Fruit fly (Drosophila melanogaster): ENCODE data around the gene SH3PX1.

Gene SH3PX1

DNA sequence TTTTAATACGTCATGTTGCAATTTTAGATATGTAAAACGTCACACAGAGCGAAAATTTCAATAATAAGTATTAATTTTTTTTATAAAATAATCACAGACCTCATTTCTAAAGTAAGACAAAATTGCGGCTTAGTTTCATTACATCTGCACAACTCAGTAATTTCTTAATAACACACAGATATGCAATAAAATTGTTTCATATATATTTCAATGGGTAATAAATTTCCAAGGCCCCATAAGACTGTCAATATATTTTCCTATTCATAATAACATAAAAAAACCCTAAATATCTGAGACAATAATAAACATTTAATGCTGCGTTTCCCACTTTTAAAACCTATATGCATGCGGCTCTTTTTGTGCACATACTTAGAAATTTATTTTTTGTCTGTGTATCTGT lies 18.0 kb downstream of the SH3PX1 start (continued):
- TF ChIP-seq grau (tag; optimal IDR thresholded peaks at IDR 0.05), result peak; percentile 64
- no peak; the same call in 1 of the 2 replicates for TF ChIP-seq Atf6 (GFP tag; IDR thresholded peaks at IDR 0.05)
- TF ChIP-seq CG7556 (GFP tag; optimal IDR thresholded peaks at IDR 0.05), result peak; percentile 66
- no peak for TF ChIP-seq bigmax (GFP tag; optimal IDR thresholded peaks at IDR 0.05)
- TF ChIP-seq CG4424 (GFP tag; optimal IDR thresholded peaks at IDR 0.05), result peak; percentile 14
- TF ChIP-seq stwl (tag; optimal IDR thresholded peaks at IDR 0.05), result no peak
- TF ChIP-seq CG12219 (GFP tag; optimal IDR thresholded peaks at IDR 0.05), result no peak
- TF ChIP-seq CG12071 (GFP tag; optimal IDR thresholded peaks at IDR 0.05), result no peak
- no peak for TF ChIP-seq dmrt11E (tag; optimal IDR thresholded peaks at IDR 0.05)
- no peak for TF ChIP-seq CG7963 (GFP tag; IDR thresholded peaks at IDR 0.05; ENCODE audit: partially characterized antibody)
- TF ChIP-seq bcd (GFP tag; optimal IDR thresholded peaks at IDR 0.05), result peak; percentile 44
- TF ChIP-seq CG11695 (GFP tag; IDR thresholded peaks at IDR 0.05), result 0 out of 3 replicates have a peak, but pooled peaks have one; percentile 33
- TF ChIP-seq CG17802 (tag; optimal IDR thresholded peaks at IDR 0.05), result no peak
- TF ChIP-seq ase (GFP tag; IDR thresholded peaks at IDR 0.05), result no peak
- TF ChIP-seq Meics (GFP tag; optimal IDR thresholded peaks at IDR 0.05), result peak; percentile 41
- TF ChIP-seq cad (GFP tag; optimal IDR thresholded peaks at IDR 0.05), result no peak
- TF ChIP-seq CG15269 (tag; optimal IDR thresholded peaks at IDR 0.05), result peak; percentile 67
- no peak for TF ChIP-seq wdn (GFP tag; IDR thresholded peaks at IDR 0.05)
- no peak for TF ChIP-seq MTF-1 (GFP tag; optimal IDR thresholded peaks at IDR 0.05; ENCODE audit: borderline replicate concordance)
- TF ChIP-seq ind (GFP tag; optimal IDR thresholded peaks at IDR 0.05), result no peak
- no peak for TF ChIP-seq CG3847 (GFP tag; IDR thresholded peaks at IDR 0.05)
- TF ChIP-seq HLH3B (GFP tag; IDR thresholded peaks at IDR 0.05), result no peak
- TF ChIP-seq Antp (GFP tag; optimal IDR thresholded peaks at IDR 0.05), result no peak
- TF ChIP-seq CG17359 (tag; optimal IDR thresholded peaks at IDR 0.05), result peak; percentile 47
- TF ChIP-seq Gsc (GFP tag; IDR thresholded peaks at IDR 0.05), result no peak
- TF ChIP-seq CG2678 (tag; optimal IDR thresholded peaks at IDR 0.05), result peak; percentile 74
- TF ChIP-seq CTCF (GFP tag; optimal IDR thresholded peaks at IDR 0.05), result no peak
- TF ChIP-seq CG4730 (GFP tag; IDR thresholded peaks at IDR 0.05), result no peak
- no peak for TF ChIP-seq Kr (GFP tag; optimal IDR thresholded peaks at IDR 0.05)
- no peak for TF ChIP-seq CG43689 (GFP tag; IDR thresholded peaks at IDR 0.05)
- no peak for TF ChIP-seq CG13296 (GFP tag; optimal IDR thresholded peaks at IDR 0.05)
- no peak for TF ChIP-seq da (GFP tag; optimal IDR thresholded peaks at IDR 0.05)
- TF ChIP-seq CG6813 (GFP tag; optimal IDR thresholded peaks at IDR 0.05), result no peak
- TF ChIP-seq sisA (GFP tag; IDR thresholded peaks at IDR 0.05), result no peak
- TF ChIP-seq CG18476 (GFP tag; optimal IDR thresholded peaks at IDR 0.05), result no peak
- no peak for TF ChIP-seq CG13123 (GFP tag; optimal IDR thresholded peaks at IDR 0.05)
- no peak for TF ChIP-seq CG3407 (GFP tag; optimal IDR thresholded peaks at IDR 0.05)
- peak; percentile 41 for TF ChIP-seq phol (tag; optimal IDR thresholded peaks at IDR 0.05)
- TF ChIP-seq Sox102F (GFP tag; optimal IDR thresholded peaks at IDR 0.05), result peak; percentile 68
- no peak for TF ChIP-seq pum (GFP tag; optimal IDR thresholded peaks at IDR 0.05)
- TF ChIP-seq CG6854 (GFP tag; optimal IDR thresholded peaks at IDR 0.05), result no peak
- TF ChIP-seq prd (optimal IDR thresholded peaks at IDR 0.05), result no peak
- TF ChIP-seq prd (GFP tag; IDR thresholded peaks at IDR 0.05), result 0 out of 3 replicates have a peak, but pooled peaks have one; percentile 11
- no peak for TF ChIP-seq hth (optimal IDR thresholded peaks at IDR 0.05)
- no peak for TF ChIP-seq CG33557 (GFP tag; optimal IDR thresholded peaks at IDR 0.05)
- TF ChIP-seq CG11723 (GFP tag; optimal IDR thresholded peaks at IDR 0.05), result no peak
- TF ChIP-seq h (optimal IDR thresholded peaks at IDR 0.05), result no peak
- TF ChIP-seq CG8089 (GFP tag; optimal IDR thresholded peaks at IDR 0.05), result no peak
- TF ChIP-seq lmd (GFP tag; IDR thresholded peaks at IDR 0.05), result peak; percentile 21; the same call in 1 of the 2 replicates
- TF ChIP-seq CG8478 (optimal IDR thresholded peaks at IDR 0.05), result no peak
- no peak for TF ChIP-seq ara (GFP tag; IDR thresholded peaks at IDR 0.05)
- TF ChIP-seq fd96Cb (tag; optimal IDR thresholded peaks at IDR 0.05), result no peak
- no peak for TF ChIP-seq CG5953 (GFP tag; IDR thresholded peaks at IDR 0.05)
- no peak for TF ChIP-seq onecut (GFP tag; IDR thresholded peaks at IDR 0.05)

Measured in whole organism, embryonic.